Worm (Caenorhabditis elegans): ENCODE measurements around the gene fask-1.

The fask-1 gene

ce11 chrIV:13089671-13090242, 10.8 kb upstream of the fask-1 start:
- peak; percentile 95 for TF ChIP-seq set-16 (GFP tag; IDR thresholded peaks at IDR 0.05)
- TF ChIP-seq hif-1 (tag; optimal IDR thresholded peaks at IDR 0.05), result no peak
- TF ChIP-seq egl-43 (GFP tag; IDR thresholded peaks at IDR 0.05), result 0 out of 2 replicates have a peak, but pooled peaks have one; percentile 5

- TF ChIP-seq aly-2 (tag; optimal IDR thresholded peaks at IDR 0.05) (no peak), snpc-1.2 (GFP tag; IDR thresholded peaks at IDR 0.05) (no peak), ztf-11 (tag; optimal IDR thresholded peaks at IDR 0.05) (no peak), ctbp-1 (GFP tag; IDR thresholded peaks at IDR 0.05) (no peak), mdl-1 (tag; optimal IDR thresholded peaks at IDR 0.05) (no peak), daf-12 (tag; optimal IDR thresholded peaks at IDR 0.05) (no peak)
These were observed 9.5 kb upstream of the fask-1 start, which contains the start of gene col-132 for ce11 chrIV:13090967-13091366. Gene col-132 (minus strand): TSS chrIV:13091067.

DNA sequence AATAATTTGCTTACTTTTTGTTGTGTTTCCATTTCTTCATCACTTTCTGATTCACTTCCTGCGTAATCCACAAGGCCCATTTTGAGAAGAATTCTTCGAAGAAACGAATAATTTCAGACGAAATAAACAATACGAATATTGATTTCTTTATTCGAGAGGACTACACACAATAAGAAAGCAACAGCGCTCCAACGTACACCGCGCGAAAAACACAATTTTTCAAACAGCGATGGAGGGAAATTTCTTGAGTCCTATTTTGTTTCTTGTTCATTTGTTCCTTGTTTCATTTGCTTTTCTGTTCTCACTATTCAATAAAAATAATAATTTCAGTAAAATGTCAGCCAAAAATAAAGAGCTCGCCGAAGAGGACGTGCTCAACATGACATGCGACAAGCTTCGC, 6.8 kb upstream of the fask-1 start, which contains the start of the genes prcc-1 and C39E9.12:
prcc-1 (minus strand) TSS at position 119 of the 400 bp plus-strand sequence.
C39E9.12 (plus strand) TSS at position 331 of the 400 bp plus-strand sequence.
- TF ChIP-seq lin-39 (tag; optimal IDR thresholded peaks at IDR 0.05) (no peak), D1046.2 (GFP tag; IDR thresholded peaks at IDR 0.05) (no peak), lin-38 (GFP tag; IDR thresholded peaks at IDR 0.05) (peak; percentile 94), mdl-1 (tag; optimal IDR thresholded peaks at IDR 0.05) (no peak), rbr-2 (tag; optimal IDR thresholded peaks at IDR 0.05) (peak; percentile 10), nhr-6 (tag; optimal IDR thresholded peaks at IDR 0.05) (peak; percentile 76), dpl-1 (GFP tag; optimal IDR thresholded peaks at IDR 0.05) (peak; percentile 90), unc-130 (GFP tag; optimal IDR thresholded peaks at IDR 0.05) (peak; percentile 80), mes-2 (tag; optimal IDR thresholded peaks at IDR 0.05; ENCODE audit: poor library complexity, severe bottlenecking) (peak; percentile 82), mxl-2 (GFP tag; conservative IDR thresholded peaks at IDR 0.05) (no peak), snpc-1.2 (GFP tag; IDR thresholded peaks at IDR 0.05) (no peak), ama-1 (optimal IDR thresholded peaks at IDR 0.05) (peak; percentile 4), egl-27 (tag; optimal IDR thresholded peaks at IDR 0.05) (no peak), gei-8 (GFP tag; optimal IDR thresholded peaks at IDR 0.05) (no peak), F44E2.7 (GFP tag; IDR thresholded peaks at IDR 0.05) (no peak), nhr-48 (tag; optimal IDR thresholded peaks at IDR 0.05) (no peak), nhr-28 (tag; optimal IDR thresholded peaks at IDR 0.05) (peak; percentile 60), pha-4 (GFP tag; IDR thresholded peaks at IDR 0.05) (no peak), pha-4 (tag; optimal IDR thresholded peaks at IDR 0.05) (peak; percentile 25), zip-2 (tag; optimal IDR thresholded peaks at IDR 0.05) (no peak), lsy-2 (tag; optimal IDR thresholded peaks at IDR 0.05) (peak in 1 of 2 experiments; percentile 88), hlh-30 (tag; optimal IDR thresholded peaks at IDR 0.05; ENCODE audit: insufficient read depth) (peak; percentile 53), daf-16 (GFP tag; optimal IDR thresholded peaks at IDR 0.05) (no peak), daf-16 (tag; optimal IDR thresholded peaks at IDR 0.05) (peak; percentile 70), dve-1 (tag; optimal IDR thresholded peaks at IDR 0.05; ENCODE audit: insufficient read depth) (peak; percentile 53), daf-8 (GFP tag; IDR thresholded peaks at IDR 0.05) (no peak), nhr-11 (tag; optimal IDR thresholded peaks at IDR 0.05) (peak; percentile 68), nhr-77 (tag; optimal IDR thresholded peaks at IDR 0.05) (peak; percentile 19), zip-11 (GFP tag; IDR thresholded peaks at IDR 0.05) (no peak)

- no peak for TF ChIP-seq arid-1 (GFP tag; conservative IDR thresholded peaks at IDR 0.05)
- no peak for TF ChIP-seq jun-1 (tag; optimal IDR thresholded peaks at IDR 0.05)
- no peak for TF ChIP-seq gei-8 (GFP tag; optimal IDR thresholded peaks at IDR 0.05)
- TF ChIP-seq lin-38 (GFP tag; IDR thresholded peaks at IDR 0.05), result 0 out of 2 replicates have a peak, but pooled peaks have one; percentile 15
- TF ChIP-seq dpl-1 (GFP tag; optimal IDR thresholded peaks at IDR 0.05), result no peak
- no peak for TF ChIP-seq spr-3 (GFP tag; optimal IDR thresholded peaks at IDR 0.05)
- no peak for TF ChIP-seq lin-1 (GFP tag; IDR thresholded peaks at IDR 0.05)
These were observed 5.1 kb upstream of the fask-1 start, which contains the start of gene rfc-3 for ce11 chrIV:13095462-13095861. Gene rfc-3 (plus strand): TSS chrIV:13095762.

All from whole organism, L4 larva.